Fruit fly (Drosophila melanogaster) Kc167 (cell line): Measurements from ENCODE around the gene Ccp84Ae.

Source experiments
- Sin3A ChIP-seq: fragments of >200 bp; optimal IDR thresholded peaks from 2 replicates; lab custom pipeline; 2018; ENCODE audit warnings: missing external identifiers
- h ChIP-seq: fragments of >200 bp; optimal IDR thresholded peaks from 3 replicates; lab custom pipeline; 2018; ENCODE audit warnings: missing external identifiers
- insv ChIP-seq: fragments of >200 bp; optimal IDR thresholded peaks from 3 replicates; lab custom pipeline; 2018; ENCODE audit warnings: missing external identifiers
- psq ChIP-seq: fragments of >200 bp; optimal IDR thresholded peaks from 2 replicates; lab custom pipeline; 2017; ENCODE audit warnings: missing external identifiers
- ttk ChIP-seq: sonication (Bioruptor generic); optimal IDR thresholded peaks from 2 replicates; lab custom pipeline; 2017; ENCODE audit warnings: missing external identifiers

DNA sequence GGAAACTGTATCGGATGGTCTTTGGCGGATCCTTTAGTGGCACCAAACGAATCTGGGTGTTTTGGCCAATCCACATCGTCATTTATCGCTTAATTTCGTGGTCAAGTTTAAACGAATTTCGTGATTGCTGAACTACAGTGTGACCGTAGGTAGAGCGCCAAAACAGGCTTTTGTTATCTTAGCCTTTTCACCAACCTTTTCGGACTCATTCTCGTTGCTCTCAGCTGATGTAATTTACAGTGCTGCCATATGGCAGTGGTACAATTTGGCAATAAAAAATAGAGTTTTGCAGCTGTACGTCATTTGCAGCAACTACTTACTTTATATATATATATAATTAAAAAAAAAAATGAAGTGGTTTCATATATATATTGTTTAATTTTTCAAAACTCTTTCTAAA lies 31.6 kb downstream of the Ccp84Ae start, which contains the start of gene agt:
- no peak for TF ChIP-seq h
- no peak for TF ChIP-seq psq (lab: Kevin White, UChicago)
- TF ChIP-seq Sin3A (lab: Kevin White, UChicago) = no peak
- no peak for TF ChIP-seq insv
- no peak for TF ChIP-seq ttk (lab: Kevin White, UChicago)
